Fruit fly (Drosophila melanogaster) whole organism, pupa: ENCODE data around the gene CG17328.

Source experiments
- CG10348 ChIP-seq: fragments of 200-800 bp; sonication (Bioruptor generic); IDR thresholded peaks from 2 replicates; pipeline ENCODE4 v1.3.6; 2022; ENCODE audit warnings: missing biosample characterization, missing genetic modification characterization
- CG12605 ChIP-seq: fragments of 200-800 bp; sonication (Bioruptor generic); IDR thresholded peaks from 2 replicates; pipeline ENCODE4 v1.3.6; 2022; ENCODE audit warnings: missing biosample characterization, missing genetic modification characterization
- CG15710 ChIP-seq: fragments of 200-800 bp; sonication (Bioruptor generic); optimal IDR thresholded peaks from 2 replicates; lab custom pipeline; 2018; ENCODE audit warnings: missing biosample characterization, mild to moderate bottlenecking, missing genetic modification characterization, moderate library complexity
- CG17806 ChIP-seq: fragments of 200-800 bp; sonication (Bioruptor generic); optimal IDR thresholded peaks from 2 replicates; lab custom pipeline; 2018; ENCODE audit warnings: missing biosample characterization, mild to moderate bottlenecking, missing genetic modification characterization, moderate library complexity
- CG4496 ChIP-seq: fragments of 200-800 bp; sonication (Bioruptor generic); IDR thresholded peaks from 3 replicates; pipeline ENCODE4 v1.3.6; 2022; ENCODE audit warnings: missing biosample characterization, missing genetic modification characterization
- CG8159 ChIP-seq: fragments of 200-800 bp; sonication (Bioruptor generic); optimal IDR thresholded peaks from 3 replicates; lab custom pipeline; 2018; ENCODE audit warnings: missing biosample characterization, mild to moderate bottlenecking, missing genetic modification characterization, moderate library complexity
- CG9948 ChIP-seq: fragments of 200-800 bp; sonication (Bioruptor generic); optimal IDR thresholded peaks from 2 replicates; lab custom pipeline; 2018; ENCODE audit warnings: missing biosample characterization, mild to moderate bottlenecking, missing genetic modification characterization, moderate library complexity
- D1 ChIP-seq: fragments of 200-800 bp; sonication (Bioruptor generic); optimal IDR thresholded peaks from 2 replicates; lab custom pipeline; 2018; ENCODE audit warnings: missing biosample characterization, mild to moderate bottlenecking, missing genetic modification characterization, moderate library complexity
- Pif1A ChIP-seq: fragments of 200-800 bp; sonication (Bioruptor generic); optimal IDR thresholded peaks from 3 replicates; lab custom pipeline; 2016; ENCODE audit warnings: missing biosample characterization, missing genetic modification characterization
- Pif1B ChIP-seq: fragments of 200-800 bp; sonication (Bioruptor generic); optimal IDR thresholded peaks from 3 replicates; lab custom pipeline; 2016; ENCODE audit warnings: missing biosample characterization, missing genetic modification characterization
- Snoo ChIP-seq: fragments of 200-800 bp; sonication (Bioruptor generic); optimal IDR thresholded peaks from 3 replicates; lab custom pipeline; 2017; ENCODE audit warnings: missing biosample characterization, mild to moderate bottlenecking, missing genetic modification characterization, inconsistent platforms
- gl ChIP-seq: fragments of 200-800 bp; sonication (Bioruptor generic); optimal IDR thresholded peaks from 2 replicates; lab custom pipeline; 2018; ENCODE audit warnings: missing biosample characterization, mild to moderate bottlenecking, missing genetic modification characterization
- rn ChIP-seq: fragments of 200-800 bp; sonication (Bioruptor generic); IDR thresholded peaks from 2 replicates; pipeline ENCODE4 v1.3.6; 2022; ENCODE audit warnings: missing biosample characterization, missing genetic modification characterization

DNA sequence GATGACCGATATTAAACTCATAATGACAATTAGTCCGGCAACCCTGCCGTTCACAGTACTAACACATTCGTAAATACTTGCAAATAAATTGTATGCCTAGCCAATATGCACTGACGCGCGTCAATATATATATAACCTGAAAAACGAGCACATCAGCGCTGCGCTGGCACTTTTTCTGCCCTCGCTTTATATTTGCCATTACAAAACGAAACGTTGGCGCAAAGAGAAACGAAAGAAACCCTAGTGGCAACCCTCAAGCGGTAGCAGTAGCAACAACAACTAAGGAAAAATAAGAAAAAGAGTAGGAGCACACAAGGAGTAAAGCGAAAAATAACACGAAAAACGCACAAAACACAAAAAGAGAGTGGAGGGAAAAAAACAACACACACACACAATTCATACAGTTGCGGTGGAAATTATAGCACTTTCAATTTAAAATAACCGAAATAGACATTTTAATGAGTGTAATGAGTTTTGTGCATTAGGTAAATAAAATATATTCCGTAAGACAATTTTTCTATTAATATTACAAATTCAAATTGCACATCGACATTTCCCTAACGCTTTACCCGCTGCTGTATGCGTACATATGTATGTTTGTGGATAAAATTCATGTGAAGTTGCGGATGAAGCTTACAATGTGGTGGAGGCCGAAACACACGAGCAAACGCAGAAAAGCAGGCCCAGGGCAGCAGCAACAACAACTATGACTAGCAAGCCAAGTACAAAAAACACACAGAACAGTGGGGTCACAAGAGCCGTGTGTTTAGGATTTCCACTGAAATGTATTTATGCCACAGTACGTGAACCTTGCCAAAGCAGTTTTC is 51.2 kb downstream of the CG17328 start:
- TF ChIP-seq CG8159 (tag; lab: Kevin White, UChicago): peak; percentile 99
- peak; percentile 82 for TF ChIP-seq CG10348
- TF ChIP-seq Pif1B: peak; percentile 99
- TF ChIP-seq rn (GFP tag; lab: Robert Waterston, UW): peak; percentile 97
- peak; percentile 99 for TF ChIP-seq CG17806 (tag; lab: Kevin White, UChicago)
- peak; percentile 98 for TF ChIP-seq gl (tag; lab: Kevin White, UChicago)
- TF ChIP-seq CG12605 (GFP tag; lab: Robert Waterston, UW): peak; percentile 99
- TF ChIP-seq CG15710: peak; percentile 99
- peak; percentile 99 for TF ChIP-seq CG9948 (tag; lab: Kevin White, UChicago)
- peak; percentile 98 for TF ChIP-seq D1
- TF ChIP-seq CG4496 (GFP tag; lab: Robert Waterston, UW): peak; percentile 99
- peak; percentile 99 for TF ChIP-seq Snoo (tag; lab: Kevin White, UChicago)
- peak; percentile 99 for TF ChIP-seq Pif1A (GFP tag; lab: Kevin White, UChicago)
